Fruit fly (Drosophila melanogaster) whole organism, embryonic: ENCODE measurements around the gene CG10413.

ENCODE experiments used
- Aef1 ChIP-seq: fragments of 200-800 bp; sonication (Bioruptor generic); IDR thresholded peaks from 3 replicates; pipeline ENCODE4 v1.3.6; 2022; ENCODE audit warnings: missing biosample characterization, missing genetic modification characterization
- Atf6 ChIP-seq: fragments of 200-800 bp; sonication (Bioruptor generic); IDR thresholded peaks from 2 replicates; pipeline ENCODE4 v1.3.6; 2022; ENCODE audit warnings: missing biosample characterization, missing genetic modification characterization
- CG10959 ChIP-seq: fragments of 200-800 bp; sonication (Bioruptor generic); IDR thresholded peaks from 2 replicates; pipeline ENCODE4 v1.3.6; 2022; ENCODE audit warnings: missing biosample characterization, missing genetic modification characterization
- CG12155 ChIP-seq: fragments of 200-800 bp; sonication (Bioruptor generic); optimal IDR thresholded peaks from 3 replicates; lab custom pipeline; 2016; ENCODE audit warnings: missing biosample characterization, missing genetic modification characterization
- CG15601 ChIP-seq: fragments of 200-800 bp; sonication (Bioruptor generic); optimal IDR thresholded peaks from 3 replicates; lab custom pipeline; 2019; ENCODE audit warnings: missing biosample characterization, mild to moderate bottlenecking, missing genetic modification characterization, moderate library complexity
- CG16863 ChIP-seq: fragments of 200-800 bp; sonication (Bioruptor generic); optimal IDR thresholded peaks from 3 replicates; lab custom pipeline; 2016; ENCODE audit warnings: missing biosample characterization, missing genetic modification characterization
- CG17186 ChIP-seq: fragments of 200-800 bp; sonication (Bioruptor generic); optimal IDR thresholded peaks from 3 replicates; lab custom pipeline; 2017; ENCODE audit warnings: missing biosample characterization, missing genetic modification reagents, missing genetic modification characterization
- CG17612 ChIP-seq: fragments of 200-800 bp; sonication (Bioruptor generic); IDR thresholded peaks from 2 replicates; pipeline ENCODE4 v1.3.6; 2022; ENCODE audit warnings: missing biosample characterization, missing genetic modification characterization
- CG18476 ChIP-seq: fragments of 200-800 bp; sonication (Bioruptor generic); optimal IDR thresholded peaks from 2 replicates; lab custom pipeline; 2016; ENCODE audit warnings: missing biosample characterization, mild to moderate bottlenecking, missing genetic modification characterization
- CG2129 ChIP-seq: fragments of 200-800 bp; sonication (Bioruptor generic); IDR thresholded peaks from 2 replicates; pipeline ENCODE4 v1.3.6; 2022; ENCODE audit warnings: missing biosample characterization, missing genetic modification characterization; ENCODE audit not compliant: partially characterized antibody
- CG2875 ChIP-seq: fragments of 200-800 bp; sonication (Bioruptor generic); optimal IDR thresholded peaks from 2 replicates; lab custom pipeline; 2017; ENCODE audit warnings: missing biosample characterization, mild to moderate bottlenecking, missing genetic modification characterization, missing genetic modification reagents
- CG2889 ChIP-seq: fragments of 200-800 bp; sonication (Bioruptor generic); IDR thresholded peaks from 3 replicates; pipeline ENCODE4 v1.3.6; 2022; ENCODE audit warnings: missing biosample characterization, missing genetic modification characterization
- CG3163 ChIP-seq: fragments of 200-800 bp; sonication (Bioruptor generic); optimal IDR thresholded peaks from 3 replicates; lab custom pipeline; 2016; ENCODE audit warnings: missing biosample characterization, missing genetic modification characterization
- CG33557 ChIP-seq: fragments of 200-800 bp; sonication (Bioruptor generic); optimal IDR thresholded peaks from 2 replicates; lab custom pipeline; 2019; ENCODE audit warnings: missing biosample characterization, mild to moderate bottlenecking, missing genetic modification characterization, moderate library complexity
- CG3995 ChIP-seq: fragments of 200-800 bp; sonication (Bioruptor generic); optimal IDR thresholded peaks from 3 replicates; lab custom pipeline; 2016; ENCODE audit warnings: missing biosample characterization, missing genetic modification characterization
- CG4328 ChIP-seq: fragments of 200-800 bp; sonication (Bioruptor generic); optimal IDR thresholded peaks from 3 replicates; lab custom pipeline; 2017; ENCODE audit warnings: missing biosample characterization, missing genetic modification reagents, missing genetic modification characterization
- CG6254 ChIP-seq: fragments of 200-800 bp; sonication (Bioruptor generic); optimal IDR thresholded peaks from 3 replicates; lab custom pipeline; 2017; ENCODE audit warnings: mild to moderate bottlenecking, missing biosample characterization, missing genetic modification reagents, missing genetic modification characterization
- CG6854 ChIP-seq: fragments of 200-800 bp; sonication (Bioruptor generic); optimal IDR thresholded peaks from 3 replicates; lab custom pipeline; 2017; ENCODE audit warnings: missing biosample characterization, mild to moderate bottlenecking, missing genetic modification characterization
- CG7372 ChIP-seq: fragments of 200-800 bp; sonication (Bioruptor generic); IDR thresholded peaks from 2 replicates; pipeline ENCODE4 v1.3.6; 2022; ENCODE audit warnings: missing biosample characterization, missing genetic modification characterization
- CG8359 ChIP-seq: fragments of 200-800 bp; sonication (Bioruptor generic); optimal IDR thresholded peaks from 2 replicates; lab custom pipeline; 2017; ENCODE audit warnings: missing biosample characterization, mild to moderate bottlenecking, missing genetic modification characterization, borderline replicate concordance
- CG8388 ChIP-seq: fragments of 200-800 bp; sonication (Bioruptor generic); optimal IDR thresholded peaks from 2 replicates; lab custom pipeline; 2019; ENCODE audit warnings: missing biosample characterization, mild to moderate bottlenecking, missing genetic modification characterization, moderate library complexity
- D19A ChIP-seq: fragments of 200-800 bp; optimal IDR thresholded peaks from 3 replicates; lab custom pipeline; 2019; ENCODE audit warnings: missing biosample characterization, mild to moderate bottlenecking, missing genetic modification characterization, moderate library complexity
- Dek ChIP-seq: fragments of 200-800 bp; sonication (Bioruptor generic); optimal IDR thresholded peaks from 3 replicates; lab custom pipeline; 2019; ENCODE audit warnings: missing biosample characterization, mild to moderate bottlenecking, missing genetic modification characterization, moderate library complexity
- E2f1 ChIP-seq: fragments of 200-800 bp; sonication (Bioruptor generic); IDR thresholded peaks from 2 replicates; pipeline ENCODE4 v1.3.6; 2022; ENCODE audit warnings: missing biosample characterization, missing genetic modification characterization
- E2f2 ChIP-seq: fragments of 200-800 bp; sonication (Bioruptor generic); IDR thresholded peaks from 2 replicates; pipeline ENCODE4 v1.3.6; 2022; ENCODE audit warnings: missing biosample characterization, missing genetic modification characterization
- Gsc ChIP-seq: fragments of 200-800 bp; sonication (Bioruptor generic); IDR thresholded peaks from 2 replicates; pipeline ENCODE4 v1.3.6; 2022; ENCODE audit warnings: missing biosample characterization, missing genetic modification characterization
- Hand ChIP-seq: fragments of 200-800 bp; sonication (Bioruptor generic); optimal IDR thresholded peaks from 2 replicates; lab custom pipeline; 2017; ENCODE audit warnings: mild to moderate bottlenecking, missing biosample characterization, missing genetic modification reagents, missing genetic modification characterization
- HmgD ChIP-seq: fragments of 200-800 bp; sonication (Bioruptor generic); optimal IDR thresholded peaks from 3 replicates; lab custom pipeline; 2016; ENCODE audit warnings: missing biosample characterization, missing genetic modification characterization
- Hmr ChIP-seq: fragments of 200-800 bp; sonication (Bioruptor generic); optimal IDR thresholded peaks from 3 replicates; lab custom pipeline; 2017; ENCODE audit warnings: mild to moderate bottlenecking, missing biosample characterization, missing genetic modification reagents, missing genetic modification characterization
- Hr3 ChIP-seq: fragments of 200-800 bp; sonication (Bioruptor generic); optimal IDR thresholded peaks from 3 replicates; lab custom pipeline; 2016; ENCODE audit warnings: missing biosample characterization, missing genetic modification characterization
- Lhr ChIP-seq: fragments of 200-800 bp; sonication (Bioruptor generic); optimal IDR thresholded peaks from 3 replicates; lab custom pipeline; 2017; ENCODE audit warnings: mild to moderate bottlenecking, missing biosample characterization, missing genetic modification reagents, missing genetic modification characterization
- MBD-R2 ChIP-seq: fragments of 200-800 bp; sonication (Bioruptor generic); IDR thresholded peaks from 2 replicates; pipeline ENCODE4 v1.3.6; 2022; ENCODE audit warnings: missing biosample characterization, missing genetic modification characterization
- MTF-1 ChIP-seq: fragments of 200-800 bp; sonication (Bioruptor generic); optimal IDR thresholded peaks from 2 replicates; lab custom pipeline; 2018; ENCODE audit warnings: missing biosample characterization, mild to moderate bottlenecking, missing genetic modification characterization, borderline replicate concordance
- Pdp1 ChIP-seq, 2 experiments: fragments of 200-800 bp; sonication (Bioruptor generic); optimal IDR thresholded peaks; 3 replicates each; lab custom pipeline; 2016; ENCODE audit warnings: missing biosample characterization in 2 of 2, missing genetic modification characterization in 2 of 2, mild to moderate bottlenecking in 1 of 2, moderate library complexity in 1 of 2
- Taf1 ChIP-seq: fragments of 200-800 bp; sonication (Bioruptor generic); IDR thresholded peaks from 2 replicates; pipeline ENCODE4 v1.3.6; 2022; ENCODE audit warnings: missing biosample characterization, missing genetic modification characterization
- Vsx1 ChIP-seq: fragments of 200-800 bp; sonication (Bioruptor generic); optimal IDR thresholded peaks from 2 replicates; lab custom pipeline; 2017; ENCODE audit warnings: missing biosample characterization, mild to moderate bottlenecking, missing genetic modification characterization, missing genetic modification reagents
- amos ChIP-seq: fragments of 200-800 bp; sonication (Bioruptor generic); IDR thresholded peaks from 2 replicates; pipeline ENCODE4 v1.3.6; 2022; ENCODE audit warnings: missing biosample characterization, missing genetic modification characterization; ENCODE audit not compliant: partially characterized antibody
- aop ChIP-seq: fragments of 200-800 bp; sonication (Bioruptor generic); IDR thresholded peaks from 2 replicates; pipeline ENCODE4 v1.3.6; 2022; ENCODE audit warnings: missing biosample characterization, missing genetic modification characterization
- ci ChIP-seq: fragments of 200-800 bp; sonication (Bioruptor generic); IDR thresholded peaks from 3 replicates; pipeline ENCODE4 v1.3.6; 2022; ENCODE audit warnings: missing biosample characterization, missing genetic modification characterization
- dati ChIP-seq: fragments of 200-800 bp; sonication (Bioruptor generic); IDR thresholded peaks from 2 replicates; pipeline ENCODE4 v1.3.6; 2022; ENCODE audit warnings: missing biosample characterization, missing genetic modification characterization
- dm ChIP-seq: fragments of 200-800 bp; sonication (Bioruptor generic); optimal IDR thresholded peaks from 3 replicates; lab custom pipeline; 2016; ENCODE audit warnings: missing biosample characterization, missing genetic modification characterization
- ems ChIP-seq: fragments of 200-800 bp; sonication (Bioruptor generic); optimal IDR thresholded peaks from 3 replicates; lab custom pipeline; 2016; ENCODE audit warnings: missing biosample characterization, missing genetic modification characterization
- lab ChIP-seq: fragments of 200-800 bp; sonication (Bioruptor generic); optimal IDR thresholded peaks from 3 replicates; lab custom pipeline; 2017; ENCODE audit warnings: missing biosample characterization, missing genetic modification characterization, mild to moderate bottlenecking, moderate library complexity, missing genetic modification reagents
- otp ChIP-seq: fragments of 200-800 bp; sonication (Bioruptor generic); IDR thresholded peaks from 3 replicates; pipeline ENCODE4, ENCODE4 v1.3.6; 2022; ENCODE audit warnings: missing biosample characterization, missing genetic modification characterization
- pb ChIP-seq: fragments of 200-800 bp; sonication (Bioruptor generic); optimal IDR thresholded peaks from 3 replicates; lab custom pipeline; 2016; ENCODE audit warnings: missing biosample characterization, missing genetic modification characterization
- peb ChIP-seq: fragments of 200-800 bp; sonication (Bioruptor generic); IDR thresholded peaks from 2 replicates; pipeline ENCODE4 v1.3.6; 2022; ENCODE audit warnings: missing biosample characterization, missing genetic modification characterization
- ranshi ChIP-seq: fragments of 200-800 bp; sonication (Bioruptor generic); IDR thresholded peaks from 2 replicates; pipeline ENCODE4 v1.3.6; 2022; ENCODE audit warnings: missing biosample characterization, missing genetic modification characterization
- run ChIP-seq: fragments of 200-800 bp; sonication (Bioruptor generic); optimal IDR thresholded peaks from 3 replicates; lab custom pipeline; 2018; ENCODE audit warnings: missing biosample characterization, mild to moderate bottlenecking, missing genetic modification characterization
- schlank ChIP-seq: fragments of 200-800 bp; sonication (Bioruptor generic); optimal IDR thresholded peaks from 2 replicates; lab custom pipeline; 2018; ENCODE audit warnings: missing biosample characterization, mild to moderate bottlenecking, missing genetic modification characterization
- sd ChIP-seq: fragments of 200-800 bp; sonication (Bioruptor generic); optimal IDR thresholded peaks from 3 replicates; lab custom pipeline; 2018; ENCODE audit warnings: missing biosample characterization, mild to moderate bottlenecking, missing genetic modification characterization, moderate library complexity
- sr ChIP-seq: fragments of 200-800 bp; sonication (Bioruptor generic); IDR thresholded peaks from 3 replicates; pipeline ENCODE4 v1.3.6; 2022; ENCODE audit warnings: missing biosample characterization, missing genetic modification characterization

The CG10413 gene

DNA sequence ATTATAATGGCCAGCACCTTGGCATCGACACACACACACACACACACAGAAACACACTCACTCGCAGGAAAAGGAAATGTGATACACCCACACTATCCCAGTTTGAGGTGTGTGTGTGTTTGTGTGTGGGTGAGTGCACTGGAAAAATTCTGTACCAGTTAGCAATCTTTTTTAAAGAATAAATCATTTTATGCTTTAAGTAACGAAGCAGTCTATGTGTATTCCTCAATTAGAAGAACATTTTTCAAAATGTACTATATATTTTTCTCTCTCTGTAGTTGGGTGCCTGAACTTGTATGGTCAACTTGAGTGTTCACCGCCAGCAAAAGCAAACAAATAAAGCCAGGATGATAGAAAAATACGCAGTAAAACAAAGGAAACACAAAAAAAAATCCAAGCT is 20.4 kb downstream of the CG10413 start (continued):
- TF ChIP-seq MTF-1 (GFP tag; lab: Kevin White, UChicago) (no peak), Pdp1 (GFP tag; optimal IDR thresholded peaks at IDR 0.05; lab: Kevin White, UChicago) (peak in 1 of 2 experiments; percentile 9), Lhr (GFP tag; lab: Kevin White, UChicago) (no peak), CG17186 (GFP tag; lab: Kevin White, UChicago) (no peak), CG16863 (no peak), sr (GFP tag; lab: Robert Waterston, UW) (no peak), ems (GFP tag; lab: Kevin White, UChicago) (no peak), dati (GFP tag; lab: Robert Waterston, UW) (0 out of 2 replicates have a peak, but pooled peaks have one; percentile 33), CG18476 (no peak), MBD-R2 (GFP tag; lab: Robert Waterston, UW) (no peak), pb (no peak), CG2129 (no peak), Aef1 (GFP tag; lab: Robert Waterston, UW) (no peak), Gsc (GFP tag; lab: Robert Waterston, UW) (no peak), otp (GFP tag; lab: Robert Waterston, UW) (no peak), CG7372 (no peak), CG3163 (no peak), CG10959 (GFP tag; lab: Robert Waterston, UW) (no peak), amos (GFP tag; lab: Robert Waterston, UW) (no peak; the same call in 1 of the 2 replicates), Dek (tag; lab: Kevin White, UChicago) (no peak), aop (no peak), CG8388 (GFP tag; lab: Kevin White, UChicago) (no peak), schlank (tag; lab: Kevin White, UChicago) (no peak), ci (no peak), CG6254 (GFP tag; lab: Kevin White, UChicago) (no peak), E2f1 (GFP tag; lab: Robert Waterston, UW) (no peak), run (tag; lab: Kevin White, UChicago) (no peak), CG2875 (GFP tag; lab: Kevin White, UChicago) (no peak), Hmr (GFP tag; lab: Kevin White, UChicago) (peak; percentile 50), CG15601 (tag; lab: Kevin White, UChicago) (no peak), Vsx1 (no peak), Hr3 (no peak), ranshi (GFP tag; lab: Robert Waterston, UW) (peak; percentile 37; the same call in 1 of the 2 replicates), Hand (GFP tag; lab: Kevin White, UChicago) (no peak), dm (GFP tag; lab: Kevin White, UChicago) (no peak), CG8359 (GFP tag; lab: Kevin White, UChicago) (no peak), CG17612 (GFP tag; lab: Robert Waterston, UW) (no peak), CG12155 (GFP tag; lab: Kevin White, UChicago) (peak; percentile 8), lab (peak; percentile 66), CG2889 (GFP tag; lab: Robert Waterston, UW) (no peak), E2f2 (no peak), CG3995 (no peak), CG33557 (GFP tag; lab: Kevin White, UChicago) (no peak), sd (tag; lab: Kevin White, UChicago) (no peak), CG6854 (GFP tag; lab: Kevin White, UChicago) (no peak), peb (no peak), Taf1 (GFP tag; lab: Robert Waterston, UW) (no peak), CG4328 (GFP tag; lab: Kevin White, UChicago) (no peak), HmgD (no peak), D19A (tag; lab: Kevin White, UChicago) (no peak), Atf6 (GFP tag; lab: Robert Waterston, UW) (peak; percentile 62; the same call in 1 of the 2 replicates)
